Fruit fly (Drosophila melanogaster) whole organism, embryonic: ENCODE results near the gene Alg9.
A peak's percentile ranks its signal among the peaks of the same experiment; 100 is the strongest.

Source experiments
- Bteb2 ChIP-seq: fragments of 200-800 bp; sonication (Bioruptor generic); optimal IDR thresholded peaks from 2 replicates; lab custom pipeline; 2016; ENCODE audit warnings: missing biosample characterization, missing genetic modification characterization
- CG10366 ChIP-seq: fragments of 200-800 bp; sonication (Bioruptor generic); IDR thresholded peaks from 2 replicates; pipeline ENCODE4 v1.3.6; 2022; ENCODE audit warnings: missing biosample characterization, missing genetic modification characterization
- CG12219 ChIP-seq: fragments of 200-800 bp; sonication (Bioruptor generic); optimal IDR thresholded peaks from 3 replicates; lab custom pipeline; 2018; ENCODE audit warnings: missing biosample characterization, mild to moderate bottlenecking, missing genetic modification characterization
- CG12236 ChIP-seq: fragments of 200-800 bp; sonication (Bioruptor generic); optimal IDR thresholded peaks from 2 replicates; lab custom pipeline; 2016; ENCODE audit warnings: missing biosample characterization, missing genetic modification characterization
- CG1603 ChIP-seq: fragments of 200-800 bp; sonication (Bioruptor generic); optimal IDR thresholded peaks from 2 replicates; lab custom pipeline; 2019; ENCODE audit warnings: missing biosample characterization, mild to moderate bottlenecking, missing genetic modification characterization, moderate library complexity
- CG17612 ChIP-seq: fragments of 200-800 bp; sonication (Bioruptor generic); IDR thresholded peaks from 2 replicates; pipeline ENCODE4 v1.3.6; 2022; ENCODE audit warnings: missing biosample characterization, missing genetic modification characterization
- CG18476 ChIP-seq: fragments of 200-800 bp; sonication (Bioruptor generic); optimal IDR thresholded peaks from 2 replicates; lab custom pipeline; 2016; ENCODE audit warnings: missing biosample characterization, mild to moderate bottlenecking, missing genetic modification characterization
- CG2120 ChIP-seq: fragments of 200-800 bp; sonication (Bioruptor generic); optimal IDR thresholded peaks from 3 replicates; lab custom pipeline; 2016; ENCODE audit warnings: missing biosample characterization, missing genetic modification characterization
- CG2678 ChIP-seq: fragments of 200-800 bp; sonication (Bioruptor generic); optimal IDR thresholded peaks from 3 replicates; lab custom pipeline; 2019; ENCODE audit warnings: missing biosample characterization, mild to moderate bottlenecking, missing genetic modification characterization, moderate library complexity
- CG2889 ChIP-seq: fragments of 200-800 bp; sonication (Bioruptor generic); IDR thresholded peaks from 3 replicates; pipeline ENCODE4 v1.3.6; 2022; ENCODE audit warnings: missing biosample characterization, missing genetic modification characterization
- CG30403 ChIP-seq: fragments of 200-800 bp; sonication (Bioruptor generic); optimal IDR thresholded peaks from 3 replicates; lab custom pipeline; 2016; ENCODE audit warnings: missing biosample characterization, missing genetic modification characterization
- CG4404 ChIP-seq: fragments of 200-800 bp; sonication (Bioruptor generic); IDR thresholded peaks from 2 replicates; pipeline ENCODE4 v1.3.6; 2022; ENCODE audit warnings: missing biosample characterization, missing genetic modification characterization
- CG5180 ChIP-seq: fragments of 200-800 bp; sonication (Bioruptor generic); optimal IDR thresholded peaks from 3 replicates; lab custom pipeline; 2017; ENCODE audit warnings: missing biosample characterization, missing genetic modification characterization, mild to moderate bottlenecking, moderate library complexity, missing genetic modification reagents
- CG5953 ChIP-seq: fragments of 200-800 bp; sonication (Bioruptor generic); IDR thresholded peaks from 2 replicates; pipeline ENCODE4 v1.3.6; 2022; ENCODE audit warnings: missing biosample characterization, missing genetic modification characterization
- CG6791 ChIP-seq: fragments of 200-800 bp; sonication (Bioruptor generic); IDR thresholded peaks from 3 replicates; pipeline ENCODE4 v1.3.6; 2022; ENCODE audit warnings: missing biosample characterization, missing genetic modification characterization; ENCODE audit not compliant: partially characterized antibody
- CG6854 ChIP-seq: fragments of 200-800 bp; sonication (Bioruptor generic); optimal IDR thresholded peaks from 3 replicates; lab custom pipeline; 2017; ENCODE audit warnings: missing biosample characterization, mild to moderate bottlenecking, missing genetic modification characterization
- CG7745 ChIP-seq: fragments of 200-800 bp; sonication (Bioruptor generic); optimal IDR thresholded peaks from 2 replicates; lab custom pipeline; 2018; ENCODE audit warnings: missing biosample characterization, mild to moderate bottlenecking, missing genetic modification characterization, moderate library complexity
- CG7839 ChIP-seq: fragments of 200-800 bp; sonication (Bioruptor generic); optimal IDR thresholded peaks from 3 replicates; lab custom pipeline; 2018; ENCODE audit warnings: missing biosample characterization, mild to moderate bottlenecking, missing genetic modification characterization, moderate library complexity
- CG7963 ChIP-seq: fragments of 200-800 bp; sonication (Bioruptor generic); IDR thresholded peaks from 3 replicates; pipeline ENCODE4 v1.3.6; 2022; ENCODE audit warnings: missing biosample characterization, missing genetic modification characterization; ENCODE audit not compliant: partially characterized antibody
- CG8478 ChIP-seq: fragments of >200 bp; optimal IDR thresholded peaks from 2 replicates; lab custom pipeline; 2018
- CHES-1-like ChIP-seq: fragments of 200-800 bp; sonication (Bioruptor generic); optimal IDR thresholded peaks from 2 replicates; lab custom pipeline; 2016; ENCODE audit warnings: missing biosample characterization, missing genetic modification characterization
- D19B ChIP-seq: fragments of 200-800 bp; sonication (Bioruptor generic); optimal IDR thresholded peaks from 2 replicates; lab custom pipeline; 2017; ENCODE audit warnings: missing biosample characterization, mild to moderate bottlenecking, missing genetic modification characterization
- Deaf1 ChIP-seq: fragments of 200-800 bp; optimal IDR thresholded peaks from 3 replicates; lab custom pipeline; 2019; ENCODE audit warnings: missing biosample characterization, mild to moderate bottlenecking, missing genetic modification characterization, moderate library complexity
- Dref ChIP-seq: fragments of 200-800 bp; sonication (Bioruptor generic); IDR thresholded peaks from 2 replicates; pipeline ENCODE4 v1.3.6; 2022; ENCODE audit warnings: missing biosample characterization, missing genetic modification characterization
- Ets65A ChIP-seq: fragments of 200-800 bp; sonication (Bioruptor generic); peaks from one replicate; lab custom pipeline; 2016; ENCODE audit warnings: missing biosample characterization, missing genetic modification characterization
- Gsc ChIP-seq: fragments of 200-800 bp; sonication (Bioruptor generic); IDR thresholded peaks from 2 replicates; pipeline ENCODE4 v1.3.6; 2022; ENCODE audit warnings: missing biosample characterization, missing genetic modification characterization
- H15 ChIP-seq: fragments of 200-800 bp; sonication (Bioruptor generic); IDR thresholded peaks from 3 replicates; pipeline ENCODE4 v1.3.6; 2022; ENCODE audit warnings: missing biosample characterization, missing genetic modification characterization
- Hmr ChIP-seq: fragments of 200-800 bp; sonication (Bioruptor generic); optimal IDR thresholded peaks from 3 replicates; lab custom pipeline; 2017; ENCODE audit warnings: mild to moderate bottlenecking, missing biosample characterization, missing genetic modification reagents, missing genetic modification characterization
- Jarid2 ChIP-seq: fragments of 200-800 bp; sonication (Bioruptor generic); optimal IDR thresholded peaks from 3 replicates; lab custom pipeline; 2017; ENCODE audit warnings: mild to moderate bottlenecking, missing biosample characterization, missing genetic modification reagents, missing genetic modification characterization
- NC2α ChIP-seq: fragments of 200-800 bp; sonication (Bioruptor generic); optimal IDR thresholded peaks from 2 replicates; lab custom pipeline; 2016; ENCODE audit warnings: missing biosample characterization, missing genetic modification characterization
- Nf-YC ChIP-seq: fragments of 200-800 bp; optimal IDR thresholded peaks from 3 replicates; lab custom pipeline; 2019; ENCODE audit warnings: missing biosample characterization, mild to moderate bottlenecking, missing genetic modification characterization, moderate library complexity
- Side ChIP-seq: fragments of 200-800 bp; sonication (Bioruptor generic); optimal IDR thresholded peaks from 2 replicates; lab custom pipeline; 2016; ENCODE audit warnings: missing biosample characterization, missing genetic modification characterization
- Ssrp ChIP-seq: fragments of 200-800 bp; sonication (Bioruptor generic); optimal IDR thresholded peaks from 2 replicates; lab custom pipeline; 2018; ENCODE audit warnings: missing biosample characterization, mild to moderate bottlenecking, missing genetic modification characterization, moderate library complexity
- Taf1 ChIP-seq: fragments of 200-800 bp; sonication (Bioruptor generic); IDR thresholded peaks from 2 replicates; pipeline ENCODE4 v1.3.6; 2022; ENCODE audit warnings: missing biosample characterization, missing genetic modification characterization
- Xbp1 ChIP-seq: fragments of 200-800 bp; sonication (Bioruptor generic); optimal IDR thresholded peaks from 3 replicates; lab custom pipeline; 2016; ENCODE audit warnings: missing biosample characterization, mild to moderate bottlenecking, missing genetic modification characterization
- ash1 ChIP-seq: fragments of 200-800 bp; sonication (Bioruptor generic); optimal IDR thresholded peaks from 2 replicates; lab custom pipeline; 2018; ENCODE audit warnings: missing biosample characterization, mild to moderate bottlenecking, missing genetic modification characterization
- bsh ChIP-seq, 2 experiments: fragments of 200-800 bp; sonication (Bioruptor generic); optimal IDR thresholded peaks; 2 replicates each; lab custom pipeline; 2017 to 2018; ENCODE audit warnings: mild to moderate bottlenecking in 2 of 2, missing biosample characterization in 2 of 2, missing genetic modification characterization in 2 of 2, moderate library complexity in 1 of 2
- cad ChIP-seq: fragments of >200 bp; optimal IDR thresholded peaks from 2 replicates; lab custom pipeline; 2017; ENCODE audit warnings: missing biosample characterization, missing genetic modification characterization
- ems ChIP-seq: fragments of 200-800 bp; sonication (Bioruptor generic); optimal IDR thresholded peaks from 3 replicates; lab custom pipeline; 2016; ENCODE audit warnings: missing biosample characterization, missing genetic modification characterization
- en ChIP-seq: fragments of 200-800 bp; sonication (Bioruptor generic); optimal IDR thresholded peaks from 2 replicates; lab custom pipeline; 2016; ENCODE audit warnings: missing biosample characterization, missing genetic modification characterization
- fd102C ChIP-seq: fragments of 200-800 bp; sonication (Bioruptor generic); optimal IDR thresholded peaks from 2 replicates; lab custom pipeline; 2018; ENCODE audit warnings: missing biosample characterization, mild to moderate bottlenecking, missing genetic modification characterization, moderate library complexity
- fd3F ChIP-seq: fragments of 200-800 bp; sonication (Bioruptor generic); optimal IDR thresholded peaks from 2 replicates; lab custom pipeline; 2018; ENCODE audit warnings: missing biosample characterization, mild to moderate bottlenecking, missing genetic modification characterization, moderate library complexity
- gce ChIP-seq: fragments of 200-800 bp; sonication (Bioruptor generic); IDR thresholded peaks from 3 replicates; pipeline ENCODE4 v1.3.6; 2022; ENCODE audit warnings: missing biosample characterization, missing genetic modification characterization
- ham ChIP-seq: fragments of 200-800 bp; sonication (Bioruptor generic); IDR thresholded peaks from 2 replicates; pipeline ENCODE4 v1.3.6; 2022; ENCODE audit warnings: missing biosample characterization, missing genetic modification characterization
- hth ChIP-seq: fragments of >200 bp; optimal IDR thresholded peaks from 2 replicates; lab custom pipeline; 2017; ENCODE audit warnings: inconsistent platforms
- row ChIP-seq: fragments of 200-800 bp; sonication (Bioruptor generic); IDR thresholded peaks from 3 replicates; pipeline ENCODE4 v1.3.6; 2022; ENCODE audit warnings: missing biosample characterization, missing genetic modification characterization
- sens ChIP-seq: fragments of 200-800 bp; sonication (Bioruptor generic); peaks from one replicate; lab custom pipeline; 2016; ENCODE audit warnings: missing biosample characterization, missing genetic modification characterization
- slbo ChIP-seq: fragments of 200-800 bp; sonication (Bioruptor generic); IDR thresholded peaks from 2 replicates; pipeline ENCODE4 v1.3.6; 2022; ENCODE audit warnings: missing biosample characterization, missing genetic modification characterization
- sug ChIP-seq: fragments of 200-800 bp; optimal IDR thresholded peaks from 2 replicates; lab custom pipeline; 2019; ENCODE audit warnings: missing biosample characterization, mild to moderate bottlenecking, missing genetic modification characterization, moderate library complexity
- toy ChIP-seq: fragments of 200-800 bp; sonication (Bioruptor generic); IDR thresholded peaks from 2 replicates; pipeline ENCODE4 v1.3.6; 2022; ENCODE audit warnings: missing biosample characterization, missing genetic modification characterization
- tx ChIP-seq: fragments of 200-800 bp; sonication (Bioruptor generic); optimal IDR thresholded peaks from 2 replicates; lab custom pipeline; 2016; ENCODE audit warnings: missing biosample characterization, missing genetic modification characterization
- yki ChIP-seq: fragments of >200 bp; optimal IDR thresholded peaks from 3 replicates; lab custom pipeline; 2018
- zf30C ChIP-seq: fragments of 200-800 bp; sonication (Bioruptor generic); optimal IDR thresholded peaks from 3 replicates; lab custom pipeline; 2018; ENCODE audit warnings: missing biosample characterization, mild to moderate bottlenecking, missing genetic modification characterization

Alg9 gene

DNA sequence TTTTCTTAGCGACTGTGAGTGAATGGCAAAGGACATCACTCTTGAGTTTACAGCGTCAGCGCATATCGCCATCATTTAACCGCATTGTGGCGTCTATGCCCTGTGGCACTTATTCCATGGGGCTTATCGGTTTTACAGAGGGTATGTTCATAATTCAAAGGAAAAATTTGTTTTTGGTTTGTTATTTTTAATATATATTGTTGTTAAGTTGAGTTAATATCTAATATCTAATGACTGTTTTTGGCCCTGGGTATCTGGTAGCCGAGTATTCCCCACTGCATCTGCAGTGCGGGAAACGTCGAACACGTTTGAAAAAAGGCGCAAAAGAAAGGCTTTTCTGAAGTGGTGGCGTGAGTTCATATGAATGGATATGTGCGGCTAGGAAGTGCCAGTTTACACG is 42.9 kb upstream of the Alg9 start (continued):
- TF ChIP-seq Taf1 (no peak), CG7963 (no peak), CG1603 (tag; lab: Kevin White, UChicago) (peak; percentile 70), slbo (peak; percentile 48), CG12219 (GFP tag; lab: Kevin White, UChicago) (peak; percentile 59), CG2678 (tag; lab: Kevin White, UChicago) (peak; percentile 6), Nf-YC (no peak), Side (no peak), CG6791 (no peak), Jarid2 (no peak), D19B (GFP tag; lab: Kevin White, UChicago) (peak; percentile 15), H15 (GFP tag; lab: Robert Waterston, UW) (peak; percentile 61; the same call in 1 of the 3 replicates), ash1 (GFP tag; lab: Kevin White, UChicago) (no peak), CG8478 (no peak), ham (GFP tag; lab: Robert Waterston, UW) (no peak), CG2120 (GFP tag; lab: Kevin White, UChicago) (peak; percentile 29), en (GFP tag; lab: Kevin White, UChicago) (no peak), Hmr (GFP tag; lab: Kevin White, UChicago) (no peak), cad (GFP tag; lab: Kevin White, UChicago) (no peak), bsh (GFP tag; optimal IDR thresholded peaks at IDR 0.05; lab: Kevin White, UChicago) (peak; percentile 25 to 86), fd3F (GFP tag; lab: Kevin White, UChicago) (peak; percentile 14), Dref (GFP tag; lab: Robert Waterston, UW) (no peak), CG5180 (GFP tag; lab: Kevin White, UChicago) (no peak), CG7745 (peak; percentile 59), Gsc (GFP tag; lab: Robert Waterston, UW) (no peak), CG2889 (GFP tag; lab: Robert Waterston, UW) (peak; percentile 65; the same call in 2 of the 3 replicates), CG4404 (GFP tag; lab: Robert Waterston, UW) (peak; percentile 93), Ssrp (tag; lab: Kevin White, UChicago) (peak; percentile 81), zf30C (GFP tag; lab: Kevin White, UChicago) (no peak), hth (lab: Kevin White, UChicago) (no peak), CHES-1-like (GFP tag; lab: Kevin White, UChicago) (no peak), Xbp1 (peak; percentile 83), sug (tag; lab: Kevin White, UChicago) (no peak), Bteb2 (GFP tag; lab: Kevin White, UChicago) (peak; percentile 11), CG6854 (no peak), sens (peak; percentile 72), NC2α (GFP tag; lab: Kevin White, UChicago) (peak; percentile 11), Deaf1 (tag; lab: Kevin White, UChicago) (no peak), gce (GFP tag; lab: Robert Waterston, UW) (0 out of 3 replicates have a peak, but pooled peaks have one; percentile 28), Ets65A (GFP tag; lab: Kevin White, UChicago) (no peak), CG17612 (GFP tag; lab: Robert Waterston, UW) (0 out of 2 replicates have a peak, but pooled peaks have one; percentile 16), CG30403 (peak; percentile 67), yki (no peak), CG7839 (peak; percentile 75), CG12236 (GFP tag; lab: Kevin White, UChicago) (peak; percentile 60), row (GFP tag; lab: Robert Waterston, UW) (peak; percentile 81), CG5953 (0 out of 2 replicates have a peak, but pooled peaks have one; percentile 59), CG18476 (no peak), fd102C (peak; percentile 89), toy (no peak), CG10366 (peak; percentile 66), ems (GFP tag; lab: Kevin White, UChicago) (no peak), tx (GFP tag; lab: Kevin White, UChicago) (no peak)
